Worm (Caenorhabditis elegans): Measurements from ENCODE around the gene F33G12.6.

F33G12.6 gene

DNA sequence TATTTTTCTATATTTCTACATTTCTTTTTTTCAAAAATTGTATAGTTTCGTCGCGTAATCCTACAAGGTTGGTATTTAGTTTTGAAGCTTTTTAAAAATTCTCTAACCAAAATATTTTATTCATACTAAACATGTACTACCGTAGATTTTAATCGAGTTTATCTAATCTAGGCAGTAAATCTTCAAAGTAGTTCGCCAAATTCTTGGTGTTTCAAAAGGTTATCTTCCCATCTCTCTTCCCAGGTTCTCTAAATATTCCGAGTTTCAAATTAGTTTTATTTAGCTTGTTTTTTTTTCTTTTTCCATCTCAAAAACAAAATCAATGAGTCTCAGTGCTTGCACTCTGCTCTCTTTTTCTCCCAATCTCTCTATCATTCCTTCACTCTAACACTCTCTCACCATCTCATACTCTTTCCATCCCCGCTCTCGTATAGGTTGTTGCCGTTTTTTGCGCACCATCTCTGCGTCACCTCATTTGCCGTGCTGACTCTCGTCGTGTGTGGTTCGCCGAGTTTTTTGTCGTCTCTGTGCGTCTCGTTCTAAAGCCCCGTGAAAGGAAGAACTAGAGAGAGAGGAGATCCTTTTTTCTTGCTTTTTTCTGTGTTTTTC is 32.6 kb upstream of the F33G12.6 start:
- TF ChIP-seq ceh-8 (GFP tag; optimal IDR thresholded peaks at IDR 0.05) (peak; percentile 20), pax-3 (tag; optimal IDR thresholded peaks at IDR 0.05) (no peak), nhr-85 (tag) (peak; percentile 86), fkh-4 (tag; optimal IDR thresholded peaks at IDR 0.05; ENCODE audit: borderline replicate concordance) (no peak), unc-130 (tag; optimal IDR thresholded peaks at IDR 0.05) (no peak), mab-9 (GFP tag; IDR thresholded peaks at IDR 0.05) (peak; percentile 18; the same call in 1 of the 2 replicates), xbp-1 (tag; optimal IDR thresholded peaks at IDR 0.05) (peak; percentile 38), isw-1 (GFP tag; IDR thresholded peaks at IDR 0.05) (peak; percentile 61), ztf-4 (tag; optimal IDR thresholded peaks at IDR 0.05) (peak; percentile 16), hlh-17 (GFP tag; optimal IDR thresholded peaks at IDR 0.05; ENCODE audit: borderline replicate concordance) (no peak), nhr-76 (tag; optimal IDR thresholded peaks at IDR 0.05) (no peak), lir-3 (tag; optimal IDR thresholded peaks at IDR 0.05; ENCODE audit: poor library complexity) (peak; percentile 26), zag-1 (tag; optimal IDR thresholded peaks at IDR 0.05) (no peak), ceh-90 (tag; optimal IDR thresholded peaks at IDR 0.05) (no peak), jun-1 (tag; optimal IDR thresholded peaks at IDR 0.05) (peak; percentile 64), unc-98 (GFP tag; IDR thresholded peaks at IDR 0.05) (no peak), hlh-4 (tag; optimal IDR thresholded peaks at IDR 0.05) (no peak), fos-1 (tag; optimal IDR thresholded peaks at IDR 0.05) (peak; percentile 14), ets-5 (GFP tag; IDR thresholded peaks at IDR 0.05) (no peak), unc-30 (tag; optimal IDR thresholded peaks at IDR 0.05) (no peak), sox-4 (tag; optimal IDR thresholded peaks at IDR 0.05) (no peak), tlp-1 (tag; optimal IDR thresholded peaks at IDR 0.05) (no peak), nhr-20 (tag; optimal IDR thresholded peaks at IDR 0.05) (peak; percentile 58), nhr-47 (tag; optimal IDR thresholded peaks at IDR 0.05) (peak; percentile 67), mef-2 (tag; optimal IDR thresholded peaks at IDR 0.05) (no peak), snpc-4 (tag; optimal IDR thresholded peaks at IDR 0.05) (peak; percentile 48), sup-37 (GFP tag; optimal IDR thresholded peaks at IDR 0.05) (no peak), mdl-1 (tag; optimal IDR thresholded peaks at IDR 0.05) (peak in 1 of 2 experiments; percentile 56), efl-1 (optimal IDR thresholded peaks at IDR 0.05) (peak; percentile 72 to 79), efl-1 (GFP tag; optimal IDR thresholded peaks at IDR 0.05 in 1 of 2) (peak; percentile 28 to 92), nhr-84 (tag; optimal IDR thresholded peaks at IDR 0.05) (no peak), egl-13 (tag; optimal IDR thresholded peaks at IDR 0.05) (peak; percentile 48), hpl-2 (GFP tag; optimal IDR thresholded peaks at IDR 0.05) (no peak), nhr-11 (tag; optimal IDR thresholded peaks at IDR 0.05) (no peak), lin-13 (GFP tag; optimal IDR thresholded peaks at IDR 0.05) (peak; percentile 15), sptf-1 (tag; optimal IDR thresholded peaks at IDR 0.05) (no peak), grh-1 (GFP tag; IDR thresholded peaks at IDR 0.05) (no peak), snu-23 (GFP tag; optimal IDR thresholded peaks at IDR 0.05) (peak; percentile 83), pqm-1 (tag; optimal IDR thresholded peaks at IDR 0.05) (no peak), blmp-1 (tag; optimal IDR thresholded peaks at IDR 0.05) (peak; percentile 20), Y116A8C.19 (tag; optimal IDR thresholded peaks at IDR 0.05; ENCODE audit: borderline replicate concordance) (no peak), lsy-2 (tag; optimal IDR thresholded peaks at IDR 0.05) (peak; percentile 67 to 76), nhr-19 (GFP tag; conservative IDR thresholded peaks at IDR 0.05) (peak; percentile 40), ceh-88 (GFP tag; IDR thresholded peaks at IDR 0.05) (no peak), nhr-28 (tag; optimal IDR thresholded peaks at IDR 0.05) (no peak), C04F5.9 (tag; optimal IDR thresholded peaks at IDR 0.05) (no peak), lin-14 (GFP tag; optimal IDR thresholded peaks at IDR 0.05) (peak; percentile 93), efl-3 (GFP tag; optimal IDR thresholded peaks at IDR 0.05) (no peak), pag-3 (tag; optimal IDR thresholded peaks at IDR 0.05; ENCODE audit: borderline replicate concordance, insufficient read depth) (no peak), swsn-7 (tag; optimal IDR thresholded peaks at IDR 0.05) (peak; percentile 69), elt-2 (tag; optimal IDR thresholded peaks at IDR 0.05) (peak; percentile 83), tbx-2 (tag; optimal IDR thresholded peaks at IDR 0.05) (peak; percentile 67), egl-27 (tag; optimal IDR thresholded peaks at IDR 0.05) (no peak)

Data from whole organism, L1 larva.